Worm (Caenorhabditis elegans): ENCODE results near the gene str-228.
A peak's percentile ranks its signal among the peaks of the same experiment; 100 is the strongest.
"Not testable (repeated sequence)": the region's sequence is repeated elsewhere in the genome, so short reads cannot be mapped to it uniquely, and the experiment has no call there.

Gene str-228

DNA sequence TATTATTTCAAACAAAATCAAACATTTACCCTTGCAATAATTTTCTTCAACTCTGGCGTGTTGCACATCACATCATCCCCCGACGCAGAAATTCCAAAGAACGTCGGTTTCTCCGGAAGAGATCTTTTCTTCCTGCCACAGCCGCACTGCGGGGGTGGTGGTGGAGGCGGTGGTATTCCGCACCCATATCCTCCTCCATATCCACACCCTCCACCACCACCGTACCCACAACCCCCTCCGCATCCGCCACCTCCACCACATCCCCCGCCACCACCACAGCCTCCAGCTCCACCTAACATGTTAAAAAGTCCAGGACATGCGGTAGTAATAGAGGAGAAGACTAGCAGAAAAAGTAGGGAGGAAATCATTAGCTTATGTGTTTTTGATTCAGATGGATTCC is 44.9 kb downstream of the str-228 start, which contains the start of gene grl-29:
grl-29 (minus strand) TSS at position 368 of the 400 bp plus-strand sequence.
- TF ChIP-seq egrh-3 (GFP tag; IDR thresholded peaks at IDR 0.05) (peak; percentile 74; the same call in 1 of the 2 replicates), zfh-2 (GFP tag; conservative IDR thresholded peaks at IDR 0.05) (peak; percentile 85), nhr-90 (tag; optimal IDR thresholded peaks at IDR 0.05) (no peak), ztf-3 (GFP tag; optimal IDR thresholded peaks at IDR 0.05) (no peak)

DNA sequence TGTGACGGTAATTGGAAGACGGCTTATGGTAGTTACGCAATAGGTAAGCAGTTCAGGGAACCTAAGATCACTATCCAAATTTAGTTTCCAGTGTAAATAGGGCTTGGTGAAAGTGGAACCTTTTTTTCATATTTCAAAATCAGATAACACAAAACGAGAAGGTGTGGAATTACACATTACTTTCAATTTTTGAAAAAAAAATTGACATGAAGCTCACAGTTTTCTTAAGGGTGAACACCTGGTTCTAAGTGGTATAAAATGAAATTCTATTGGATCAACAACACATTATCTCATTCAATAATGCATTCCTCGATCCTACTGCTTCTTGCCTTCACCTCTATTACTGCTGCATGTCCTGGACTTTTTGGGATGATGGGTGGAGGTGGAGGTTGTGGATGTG is 46.0 kb downstream of the str-228 start, which contains the start of gene grl-30:
grl-30 (plus strand) TSS at position 301 of the 400 bp plus-strand sequence.
- TF ChIP-seq nhr-179 (tag; optimal IDR thresholded peaks at IDR 0.05) (no peak), lsy-27 (tag; optimal IDR thresholded peaks at IDR 0.05; ENCODE audit: borderline replicate concordance, insufficient read depth) (no peak), snpc-3.4 (tag; optimal IDR thresholded peaks at IDR 0.05) (no peak), ZK185.1 (tag; optimal IDR thresholded peaks at IDR 0.05; ENCODE audit: poor library complexity, severe bottlenecking) (no peak), madf-10 (tag; optimal IDR thresholded peaks at IDR 0.05) (no peak), atf-7 (tag; optimal IDR thresholded peaks at IDR 0.05) (no peak), F37B4.10 (GFP tag; IDR thresholded peaks at IDR 0.05) (no peak), F23B12.7 (tag; optimal IDR thresholded peaks at IDR 0.05; ENCODE audit: insufficient read depth) (no peak), hsf-1 (GFP tag; IDR thresholded peaks at IDR 0.05) (no peak), hmg-1.2 (GFP tag; IDR thresholded peaks at IDR 0.05) (no peak), attf-6 (GFP tag; IDR thresholded peaks at IDR 0.05) (no peak)

ce11 chrV:3557422-3557821 is 47.4 kb downstream of the str-228 start, which contains the start of gene grl-31:
Gene grl-31 (minus strand): TSS chrV:3557778.
- TF ChIP-seq zfh-2 (GFP tag; conservative IDR thresholded peaks at IDR 0.05) (peak; percentile 59), F37B4.10 (GFP tag; IDR thresholded peaks at IDR 0.05) (no peak)

ce11 chrV:3558744-3559143 is 48.8 kb downstream of the str-228 start, which contains the start of gene T24A6.1:
Gene T24A6.1 (plus strand): TSS chrV:3559044.
- TF ChIP-seq F23B12.7 (tag; optimal IDR thresholded peaks at IDR 0.05; ENCODE audit: insufficient read depth); die-1 (tag; optimal IDR thresholded peaks at IDR 0.05); nfyb-1 (GFP tag; IDR thresholded peaks at IDR 0.05): not testable (repeated sequence)

DNA sequence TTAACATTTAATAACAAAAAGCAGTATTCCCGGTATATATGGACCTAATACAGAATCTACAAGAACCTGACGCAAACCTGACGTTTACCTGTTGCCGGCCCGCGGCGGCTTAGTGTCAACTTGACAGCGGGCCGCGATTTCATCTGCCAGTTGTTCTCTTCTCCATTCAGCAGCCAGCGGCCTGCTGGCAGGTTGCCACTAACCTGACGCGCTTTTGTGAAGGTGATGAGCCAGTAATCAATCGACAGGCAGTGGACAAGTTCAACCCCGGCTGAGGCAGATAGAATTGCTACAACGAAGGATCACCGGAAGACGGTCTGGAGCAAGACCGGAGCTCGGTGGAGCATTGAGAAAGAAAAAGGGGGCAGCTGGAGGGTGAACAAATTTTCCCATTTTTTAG is 49.7 kb downstream of the str-228 start:
- peak; percentile 52; the same call in 1 of the 2 replicates for TF ChIP-seq hsf-1 (GFP tag; IDR thresholded peaks at IDR 0.05)

Data from whole organism, young adult.